Worm (Caenorhabditis elegans) whole organism, late embryonic: ENCODE data around the gene Y110A2AL.3.

Experiments used
- ama-1 ChIP-seq: fragments of 150-350 bp; optimal IDR thresholded peaks from 2 replicates; lab custom pipeline; 2014
- dmd-4 ChIP-seq: sonication (generic microtip); optimal IDR thresholded peaks from 2 replicates; lab custom pipeline; 2016; ENCODE audit warnings: borderline replicate concordance, missing genetic modification characterization, missing compliant biosample characterization
- lin-11 ChIP-seq: fragments of 200-800 bp; sonication (Bioruptor generic); optimal IDR thresholded peaks from 2 replicates; lab custom pipeline; 2018; ENCODE audit warnings: mild to moderate bottlenecking, missing genetic modification characterization, missing compliant biosample characterization
- nfya-1 ChIP-seq: sonication (generic microtip); optimal IDR thresholded peaks from 2 replicates; lab custom pipeline; 2017; ENCODE audit warnings: missing genetic modification characterization, mild to moderate bottlenecking, missing compliant biosample characterization, antibody characterized with exemption, moderate library complexity
- pqm-1 ChIP-seq: sonication (generic microtip); optimal IDR thresholded peaks from 2 replicates; lab custom pipeline; 2016; ENCODE audit warnings: missing genetic modification characterization, missing compliant biosample characterization
- tbx-2 ChIP-seq: sonication (generic microtip); optimal IDR thresholded peaks from 2 replicates; lab custom pipeline; 2016; ENCODE audit warnings: missing genetic modification characterization, missing compliant biosample characterization
- unc-55 ChIP-seq: sonication (generic microtip); optimal IDR thresholded peaks from 2 replicates; lab custom pipeline; 2017; ENCODE audit warnings: missing biosample characterization, missing genetic modification reagents, missing genetic modification characterization
- unc-86 ChIP-seq: sonication (generic microtip); optimal IDR thresholded peaks from 2 replicates; lab custom pipeline; 2016; ENCODE audit warnings: missing genetic modification characterization, missing compliant biosample characterization

ce11 chrII:2824169-2824568 is 42.7 kb upstream of the Y110A2AL.3 start, which contains the start of the genes K12H6.4 and K12H6.9:
- TF ChIP-seq nfya-1 (tag; lab: Kevin White, UChicago) (no peak), tbx-2 (no peak), pqm-1 (tag; lab: Kevin White, UChicago) (no peak), dmd-4 (no peak), unc-86 (no peak), ama-1 (lab: Kevin White, UChicago) (no peak), unc-55 (GFP tag; lab: Kevin White, UChicago) (no peak), lin-11 (tag; lab: Kevin White, UChicago) (no peak)
